Worm (Caenorhabditis elegans) whole organism, L3 larva: ENCODE results near the gene lex-1.

ENCODE experiments used
- aly-2 ChIP-seq: fragments of 150-350 bp; optimal IDR thresholded peaks from 2 replicates; lab custom pipeline; 2014; ENCODE audit warnings: missing biosample characterization, missing genetic modification characterization
- ceh-9 ChIP-seq: sonication (generic microtip); optimal IDR thresholded peaks from 2 replicates; lab custom pipeline; 2018; ENCODE audit warnings: missing biosample characterization, missing genetic modification characterization
- fkh-10 ChIP-seq: sonication (generic microtip); optimal IDR thresholded peaks from 2 replicates; lab custom pipeline; 2017; ENCODE audit warnings: missing biosample characterization, missing genetic modification reagents, missing genetic modification characterization
- hmg-11 ChIP-seq: sonication (generic microtip); optimal IDR thresholded peaks from 2 replicates; lab custom pipeline; 2016; ENCODE audit warnings: missing genetic modification characterization, missing compliant biosample characterization
- mdl-1 ChIP-seq: fragments of 150-350 bp; optimal IDR thresholded peaks from 2 replicates; lab custom pipeline; 2014; ENCODE audit warnings: missing biosample characterization, missing genetic modification characterization
- nhr-23 ChIP-seq: fragments of 150-350 bp; optimal IDR thresholded peaks from 2 replicates; lab custom pipeline; 2014; ENCODE audit warnings: missing biosample characterization, missing genetic modification reagents, missing genetic modification characterization
- nhr-25 ChIP-seq: sonication (generic microtip); optimal IDR thresholded peaks from 2 replicates; lab custom pipeline; 2017; ENCODE audit warnings: missing biosample characterization, missing genetic modification characterization
- nhr-28 ChIP-seq: fragments of 150-350 bp; optimal IDR thresholded peaks from 2 replicates; lab custom pipeline; 2014; ENCODE audit warnings: missing biosample characterization, missing genetic modification characterization
- skn-1 ChIP-seq: fragments of 150-350 bp; optimal IDR thresholded peaks from 2 replicates; lab custom pipeline; 2014; ENCODE audit warnings: missing biosample characterization, missing genetic modification characterization
- unc-62 ChIP-seq: fragments of 150-350 bp; sonication (generic microtip); optimal IDR thresholded peaks from 4 replicates; lab custom pipeline; 2014; ENCODE audit warnings: missing biosample characterization, missing genetic modification reagents, missing genetic modification characterization
- ztf-11 ChIP-seq: fragments of 150-350 bp; optimal IDR thresholded peaks from 2 replicates; lab custom pipeline; 2014; ENCODE audit warnings: missing biosample characterization, missing genetic modification characterization

DNA sequence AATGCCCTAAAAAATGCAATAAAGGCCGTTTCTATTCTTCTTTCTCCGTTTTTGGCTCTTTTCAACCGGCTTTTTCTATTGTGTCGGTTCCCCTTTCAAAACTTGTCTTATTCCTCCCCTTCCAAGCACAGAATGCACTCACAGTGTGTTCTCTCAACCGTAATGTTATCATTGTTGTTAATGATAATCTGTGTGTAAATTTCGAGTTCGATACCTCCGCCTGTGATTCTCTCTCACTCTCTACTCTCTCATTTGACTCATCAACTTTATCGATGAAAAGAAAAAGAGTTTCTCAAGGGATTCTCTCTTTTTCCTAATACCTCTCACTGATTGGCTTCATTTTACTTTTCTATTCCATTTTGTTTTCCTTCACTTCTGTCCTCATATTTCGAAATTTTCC, 49.4 kb downstream of the lex-1 start:
- TF ChIP-seq unc-62 (GFP tag; lab: Kevin White, UChicago), result no peak
- TF ChIP-seq hmg-11, result no peak
- no peak for TF ChIP-seq nhr-28
- TF ChIP-seq nhr-23 (tag; lab: Kevin White, UChicago), result no peak
- TF ChIP-seq ztf-11, result no peak
- no peak for TF ChIP-seq nhr-25 (tag; lab: Kevin White, UChicago)
- no peak for TF ChIP-seq fkh-10 (GFP tag; lab: Kevin White, UChicago)
- TF ChIP-seq ceh-9 (tag; lab: Kevin White, UChicago), result no peak
- TF ChIP-seq aly-2 (tag; lab: Kevin White, UChicago), result no peak
- TF ChIP-seq mdl-1, result no peak
- TF ChIP-seq skn-1 (tag; lab: Kevin White, UChicago), result no peak
